Fruit fly (Drosophila melanogaster) S2 (cell line): ENCODE results near the gene Cyp18a1.

Experiments
- CG8478 ChIP-seq: fragments of >200 bp; optimal IDR thresholded peaks from 2 replicates; lab custom pipeline; 2018
- CTCF ChIP-seq, 2 experiments: fragments of >200 bp; optimal IDR thresholded peaks; 2 replicates each; lab custom pipeline; 2018

DNA sequence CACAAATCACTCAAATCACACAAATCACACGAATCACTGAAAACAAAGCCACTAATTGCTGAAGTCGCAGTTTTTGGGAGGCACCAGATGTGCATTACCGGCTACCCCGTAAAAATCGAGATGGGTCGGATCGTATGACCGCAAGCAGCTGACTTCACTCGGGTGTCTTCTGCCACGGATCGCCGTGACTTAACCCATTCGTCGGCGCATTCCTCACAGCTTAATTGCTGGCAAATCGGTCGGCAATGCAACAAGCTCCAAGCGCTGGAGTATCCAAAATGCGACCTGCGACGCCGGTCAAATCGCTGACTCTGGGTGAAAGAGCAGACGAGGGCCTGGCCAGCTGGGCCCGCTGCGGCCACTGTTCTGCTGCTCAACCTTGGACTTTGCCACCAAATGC is 10.0 kb downstream of the Cyp18a1 start:
- TF ChIP-seq CTCF (optimal IDR thresholded peaks at IDR 0.05; lab: Kevin White, UChicago): no peak
- TF ChIP-seq CG8478 (lab: Kevin White, UChicago): no peak
